Fruit fly (Drosophila melanogaster): Measurements from ENCODE around the gene Diedel2.

Gene Diedel2

DNA sequence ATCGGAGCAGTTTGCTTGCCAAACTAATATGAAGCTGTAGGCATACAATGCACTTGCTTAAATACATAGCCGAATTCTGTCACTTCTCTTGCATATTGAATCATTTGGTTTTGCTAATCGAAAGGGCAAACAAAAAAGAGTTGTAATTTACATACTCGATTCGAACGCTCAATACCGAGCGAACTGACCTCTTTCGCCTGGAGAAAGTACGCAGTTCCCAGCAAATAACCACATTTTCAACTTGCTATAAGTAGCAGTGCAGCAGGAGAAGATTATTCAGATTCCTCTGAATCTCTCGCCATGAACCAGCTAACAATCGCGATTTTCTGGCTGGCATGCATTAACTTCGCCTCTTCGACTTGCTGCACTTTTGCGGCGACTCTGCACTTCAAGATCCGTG is at the start of gene Diedel2:
Gene Diedel2, plus strand, starts transcription at position 301 of the 400 bp plus-strand sequence.
- TF ChIP-seq pan (optimal IDR thresholded peaks at IDR 0.05) (no peak), usp (GFP tag; optimal IDR thresholded peaks at IDR 0.05) (no peak), Dll (optimal IDR thresholded peaks at IDR 0.05) (no peak), EcR (GFP tag; optimal IDR thresholded peaks at IDR 0.05) (no peak), CG8478 (optimal IDR thresholded peaks at IDR 0.05) (no peak), psq (optimal IDR thresholded peaks at IDR 0.05) (no peak)

- TF ChIP-seq psq (optimal IDR thresholded peaks at IDR 0.05) = no peak
- TF ChIP-seq EcR (GFP tag; optimal IDR thresholded peaks at IDR 0.05) = no peak
- no peak for TF ChIP-seq pan (optimal IDR thresholded peaks at IDR 0.05)
- TF ChIP-seq CG8478 (optimal IDR thresholded peaks at IDR 0.05) = no peak
- no peak for TF ChIP-seq Dll (optimal IDR thresholded peaks at IDR 0.05)
- no peak for TF ChIP-seq usp (GFP tag; optimal IDR thresholded peaks at IDR 0.05)
Measured at dm6 chr3R:29559444-29559976, 48.8 kb upstream of the Diedel2 start.

DNA sequence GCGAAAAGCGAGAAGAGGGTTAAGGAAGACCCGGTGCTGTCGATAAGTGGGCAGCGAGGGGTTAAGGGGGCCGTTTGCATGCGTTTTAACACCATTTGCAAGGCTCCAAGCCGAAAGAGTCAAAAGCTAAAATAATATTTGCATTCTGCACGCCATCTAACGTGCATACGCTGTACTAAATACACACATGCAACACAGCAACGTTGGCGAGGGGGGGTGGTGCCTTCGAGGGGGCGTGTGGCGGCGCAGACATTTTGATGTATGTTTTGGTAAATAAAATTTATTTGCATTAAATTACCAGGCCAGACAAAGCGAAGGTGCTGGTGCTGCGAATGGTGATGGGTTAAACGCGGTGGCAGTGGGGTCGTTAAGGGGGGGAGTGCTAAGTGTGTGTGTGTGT is 47.9 kb upstream of the Diedel2 start:
- TF ChIP-seq pan (optimal IDR thresholded peaks at IDR 0.05) (no peak), Dll (optimal IDR thresholded peaks at IDR 0.05) (no peak), EcR (GFP tag; optimal IDR thresholded peaks at IDR 0.05) (no peak), CG8478 (optimal IDR thresholded peaks at IDR 0.05) (no peak), psq (optimal IDR thresholded peaks at IDR 0.05) (no peak), usp (GFP tag; optimal IDR thresholded peaks at IDR 0.05) (no peak)

DNA sequence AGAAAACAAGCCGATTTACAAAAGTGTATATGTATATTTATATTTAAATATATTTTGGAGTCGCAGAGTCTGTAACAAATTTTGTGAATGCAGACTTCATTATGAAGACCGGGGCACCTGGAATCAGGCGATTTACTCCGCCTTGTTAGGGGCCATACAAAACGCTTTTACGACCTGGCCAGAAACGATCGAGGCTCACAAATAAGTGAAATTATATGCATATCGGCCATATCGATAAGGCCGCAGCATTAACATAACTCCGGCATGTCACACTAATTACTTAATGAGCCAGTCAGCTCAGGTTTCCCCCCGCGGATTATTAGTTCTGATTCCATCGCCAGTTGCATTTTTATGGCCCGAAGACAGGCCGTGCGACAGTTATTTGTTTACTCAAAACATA is 45.7 kb upstream of the Diedel2 start:
- no peak for TF ChIP-seq psq (optimal IDR thresholded peaks at IDR 0.05)
- no peak for TF ChIP-seq pan (optimal IDR thresholded peaks at IDR 0.05)
- TF ChIP-seq Dll (optimal IDR thresholded peaks at IDR 0.05) = no peak
- no peak for TF ChIP-seq usp (GFP tag; optimal IDR thresholded peaks at IDR 0.05)
- TF ChIP-seq EcR (GFP tag; optimal IDR thresholded peaks at IDR 0.05) = no peak
- no peak for TF ChIP-seq CG8478 (optimal IDR thresholded peaks at IDR 0.05)

- TF ChIP-seq pan (optimal IDR thresholded peaks at IDR 0.05) = no peak
- TF ChIP-seq EcR (GFP tag; optimal IDR thresholded peaks at IDR 0.05) = no peak
- TF ChIP-seq Dll (optimal IDR thresholded peaks at IDR 0.05) = no peak
- no peak for TF ChIP-seq CG8478 (optimal IDR thresholded peaks at IDR 0.05)
- TF ChIP-seq usp (GFP tag; optimal IDR thresholded peaks at IDR 0.05) = no peak
- TF ChIP-seq psq (optimal IDR thresholded peaks at IDR 0.05) = no peak
Measured at dm6 chr3R:29565744-29566143, 42.5 kb upstream of the Diedel2 start.

DNA sequence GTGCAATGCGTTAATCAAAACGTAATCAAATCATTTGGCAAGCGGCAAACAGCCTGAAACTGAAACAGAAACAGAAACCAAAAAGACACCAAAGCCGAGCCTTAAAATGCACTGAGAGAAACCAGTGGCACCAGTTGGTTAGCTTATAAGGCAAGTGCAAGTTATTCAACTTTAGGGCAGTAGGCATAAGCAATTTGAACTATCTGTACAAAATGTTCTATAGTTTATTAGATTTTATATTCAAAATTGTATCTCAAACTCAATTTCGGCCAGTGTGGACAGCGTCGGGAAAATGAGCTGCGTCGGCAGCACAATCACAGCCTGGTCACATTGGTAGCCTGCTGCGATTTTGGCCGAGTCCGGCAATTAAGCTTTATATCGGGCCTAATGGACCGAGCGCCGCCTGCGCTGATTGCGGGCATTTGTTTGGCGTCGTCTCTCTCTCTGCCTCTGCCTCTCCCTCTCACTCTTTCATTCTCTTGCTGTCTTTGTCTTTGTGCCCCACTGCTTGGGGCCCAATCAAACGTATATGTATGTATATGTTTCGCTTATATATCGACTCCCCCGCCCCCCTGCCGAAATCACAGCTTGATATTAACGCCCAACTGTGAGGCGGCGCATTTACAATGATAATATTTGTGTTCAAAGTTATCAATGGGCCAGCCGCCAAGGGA is 41.1 kb upstream of the Diedel2 start:
- TF ChIP-seq usp (GFP tag; optimal IDR thresholded peaks at IDR 0.05) (no peak), Dll (optimal IDR thresholded peaks at IDR 0.05) (peak; percentile 12)

DNA sequence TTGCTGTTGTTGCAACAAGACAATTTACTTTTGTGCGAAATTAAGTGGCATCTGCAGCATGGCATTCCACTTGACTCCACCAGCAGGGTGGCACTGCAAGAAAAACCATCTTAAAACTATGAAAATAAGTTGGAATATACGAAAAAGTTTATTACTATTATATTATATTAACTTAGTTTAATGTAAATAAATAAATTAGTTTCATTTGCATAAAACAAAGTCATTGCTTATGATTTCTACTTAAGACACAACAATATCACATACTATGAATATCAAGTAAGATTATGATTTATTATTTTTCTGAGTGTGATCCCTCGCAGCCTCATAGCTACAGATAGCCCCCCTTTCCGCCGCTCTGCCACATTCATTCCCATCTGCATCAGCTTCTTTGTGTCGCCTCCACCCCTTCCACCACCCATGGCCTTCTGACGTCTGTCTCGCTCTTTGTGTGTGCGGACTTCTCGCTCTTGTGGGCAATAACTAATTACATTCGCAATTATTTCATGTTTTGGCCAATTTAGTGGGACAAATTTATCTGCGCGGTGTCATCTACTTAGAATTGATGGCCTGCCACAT is 38.0 kb upstream of the Diedel2 start:
- TF ChIP-seq psq (optimal IDR thresholded peaks at IDR 0.05) (no peak), pan (optimal IDR thresholded peaks at IDR 0.05) (no peak), Dll (optimal IDR thresholded peaks at IDR 0.05) (no peak), CG8478 (optimal IDR thresholded peaks at IDR 0.05) (no peak), usp (GFP tag; optimal IDR thresholded peaks at IDR 0.05) (no peak), EcR (GFP tag; optimal IDR thresholded peaks at IDR 0.05) (no peak)

DNA sequence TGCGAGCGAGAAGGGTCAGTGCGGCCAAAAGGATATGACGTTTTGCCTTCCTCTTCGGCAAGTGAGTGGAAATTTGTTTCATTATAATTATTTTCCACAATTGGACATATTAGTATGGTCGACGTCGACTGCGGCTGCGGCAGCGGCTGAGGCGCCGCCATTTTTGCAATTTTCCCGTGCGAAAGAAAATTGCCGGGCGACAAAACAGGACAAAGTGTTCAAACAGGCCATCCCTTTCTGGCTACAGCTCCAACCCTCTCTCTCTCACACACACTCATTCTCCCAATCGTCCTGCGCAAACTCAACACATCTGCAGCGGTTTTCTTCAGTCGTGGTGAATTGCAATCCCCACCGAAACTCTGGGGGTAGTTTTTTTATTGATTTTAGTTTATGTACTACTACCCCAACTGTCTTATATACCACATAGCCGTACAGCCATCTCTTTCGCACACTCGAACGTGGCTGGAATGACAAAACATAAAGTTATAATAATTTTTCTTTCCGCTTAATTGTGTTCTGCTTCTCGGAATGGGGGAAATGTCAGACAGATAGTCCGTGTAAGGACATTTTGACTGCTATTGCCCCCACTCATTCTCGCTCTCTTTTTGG is 36.1 kb upstream of the Diedel2 start:
- no peak for TF ChIP-seq pan (optimal IDR thresholded peaks at IDR 0.05)
- TF ChIP-seq usp (GFP tag; optimal IDR thresholded peaks at IDR 0.05) = no peak
- TF ChIP-seq psq (optimal IDR thresholded peaks at IDR 0.05) = no peak
- no peak for TF ChIP-seq EcR (GFP tag; optimal IDR thresholded peaks at IDR 0.05)
- TF ChIP-seq CG8478 (optimal IDR thresholded peaks at IDR 0.05) = peak; percentile 10
- TF ChIP-seq Dll (optimal IDR thresholded peaks at IDR 0.05) = no peak

dm6 chr3R:29576009-29576408 is 32.3 kb upstream of the Diedel2 start:
- TF ChIP-seq EcR (GFP tag; optimal IDR thresholded peaks at IDR 0.05) (no peak), CG8478 (optimal IDR thresholded peaks at IDR 0.05) (no peak), usp (GFP tag; optimal IDR thresholded peaks at IDR 0.05) (no peak), pan (optimal IDR thresholded peaks at IDR 0.05) (no peak), Dll (optimal IDR thresholded peaks at IDR 0.05) (no peak), psq (optimal IDR thresholded peaks at IDR 0.05) (no peak)

- TF ChIP-seq EcR (GFP tag; optimal IDR thresholded peaks at IDR 0.05) (no peak), Dll (optimal IDR thresholded peaks at IDR 0.05) (no peak), CG8478 (optimal IDR thresholded peaks at IDR 0.05) (no peak), psq (optimal IDR thresholded peaks at IDR 0.05) (no peak), usp (GFP tag; optimal IDR thresholded peaks at IDR 0.05) (no peak), pan (optimal IDR thresholded peaks at IDR 0.05) (no peak)
Measured at dm6 chr3R:29581420-29581819, 26.9 kb upstream of the Diedel2 start.

DNA sequence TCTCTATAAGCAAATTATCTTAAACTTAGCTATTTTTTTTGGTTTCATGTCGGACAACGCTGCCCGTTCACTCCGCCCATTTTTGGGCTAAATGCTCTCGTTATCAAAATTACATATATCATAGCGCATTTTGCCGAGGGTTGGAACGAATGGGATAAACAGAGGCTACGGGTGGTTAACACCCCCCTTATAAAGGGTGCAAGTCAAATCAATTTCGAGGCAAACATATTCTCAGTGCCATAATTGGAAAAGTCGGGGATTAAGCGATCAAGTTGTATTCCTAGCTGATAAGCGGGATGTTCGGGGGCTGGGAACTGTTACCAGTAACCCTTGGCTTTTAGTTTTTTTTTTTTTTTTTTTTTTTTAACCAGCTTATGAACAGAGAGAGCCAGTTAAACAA is 25.0 kb upstream of the Diedel2 start:
- TF ChIP-seq usp (GFP tag; optimal IDR thresholded peaks at IDR 0.05) = no peak
- no peak for TF ChIP-seq CG8478 (optimal IDR thresholded peaks at IDR 0.05)
- TF ChIP-seq EcR (GFP tag; optimal IDR thresholded peaks at IDR 0.05) = no peak
- no peak for TF ChIP-seq pan (optimal IDR thresholded peaks at IDR 0.05)
- no peak for TF ChIP-seq psq (optimal IDR thresholded peaks at IDR 0.05)

DNA sequence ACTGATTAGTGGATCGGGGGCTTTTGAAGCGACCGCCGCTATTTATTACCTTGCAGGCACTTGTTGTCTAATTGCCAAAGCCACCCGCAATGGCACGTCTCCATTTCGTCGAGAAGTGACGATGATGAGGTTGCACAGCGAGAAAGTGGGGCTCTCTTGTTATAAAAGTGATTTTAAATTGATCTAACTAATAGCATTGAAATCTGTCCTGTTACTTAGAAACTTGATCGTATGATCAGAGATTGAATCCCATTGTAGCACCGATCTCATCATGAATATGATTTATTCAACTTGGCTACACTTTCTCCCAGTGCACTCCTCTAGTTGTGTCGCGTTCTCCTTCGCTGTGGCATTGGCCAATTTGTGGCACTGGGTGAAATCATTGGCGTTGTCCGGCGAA is 24.0 kb upstream of the Diedel2 start:
- no peak for TF ChIP-seq usp (GFP tag; optimal IDR thresholded peaks at IDR 0.05)
- TF ChIP-seq EcR (GFP tag; optimal IDR thresholded peaks at IDR 0.05) = no peak
- TF ChIP-seq pan (optimal IDR thresholded peaks at IDR 0.05) = no peak
- TF ChIP-seq CG8478 (optimal IDR thresholded peaks at IDR 0.05) = no peak
- TF ChIP-seq Dll (optimal IDR thresholded peaks at IDR 0.05) = no peak
- TF ChIP-seq psq (optimal IDR thresholded peaks at IDR 0.05) = no peak

Measured in whole organism.